Worm (Caenorhabditis elegans): ENCODE results near the gene T05H10.1.

The T05H10.1 gene

ce11 chrII:8039416-8039815, 3.0 kb upstream of the T05H10.1 start, which contains the start of the genes ubh-4 and algn-6 (continued):
- no peak for TF ChIP-seq daf-16 (GFP tag; optimal IDR thresholded peaks at IDR 0.05)
- TF ChIP-seq daf-16 (tag; optimal IDR thresholded peaks at IDR 0.05), result peak; percentile 38
- TF ChIP-seq unc-62 (GFP tag; optimal IDR thresholded peaks at IDR 0.05 in 1 of 2), result no peak
- TF ChIP-seq unc-62 (tag; optimal IDR thresholded peaks at IDR 0.05), result no peak
- no peak for TF ChIP-seq zfp-2 (tag; optimal IDR thresholded peaks at IDR 0.05)
- TF ChIP-seq ztf-11 (tag; optimal IDR thresholded peaks at IDR 0.05), result no peak
- TF ChIP-seq nhr-25 (tag; optimal IDR thresholded peaks at IDR 0.05; ENCODE audit: borderline replicate concordance, insufficient read depth), result no peak

- TF ChIP-seq ceh-82 (tag; optimal IDR thresholded peaks at IDR 0.05) (no peak), rbr-2 (tag; optimal IDR thresholded peaks at IDR 0.05) (no peak), skn-1 (tag; optimal IDR thresholded peaks at IDR 0.05) (no peak), unc-130 (GFP tag; optimal IDR thresholded peaks at IDR 0.05) (no peak), ctbp-1 (GFP tag; IDR thresholded peaks at IDR 0.05) (no peak), lir-3 (tag; optimal IDR thresholded peaks at IDR 0.05) (no peak), zfp-2 (tag; optimal IDR thresholded peaks at IDR 0.05) (no peak), ztf-7 (tag; optimal IDR thresholded peaks at IDR 0.05) (no peak), hlh-30 (tag; optimal IDR thresholded peaks at IDR 0.05; ENCODE audit: insufficient read depth) (peak; percentile 70), hif-1 (tag; optimal IDR thresholded peaks at IDR 0.05) (no peak), Y75B8A.6 (GFP tag; IDR thresholded peaks at IDR 0.05) (no peak), mxl-2 (GFP tag; conservative IDR thresholded peaks at IDR 0.05) (no peak), lsy-2 (tag; optimal IDR thresholded peaks at IDR 0.05) (peak in 1 of 2 experiments; percentile 74), Y105C5A.15 (GFP tag; IDR thresholded peaks at IDR 0.05) (no peak), tag-97 (GFP tag; IDR thresholded peaks at IDR 0.05) (no peak), dpl-1 (GFP tag; optimal IDR thresholded peaks at IDR 0.05) (peak; percentile 26), fos-1 (tag; optimal IDR thresholded peaks at IDR 0.05) (no peak), T26A8.4 (GFP tag; IDR thresholded peaks at IDR 0.05) (no peak), dmd-8 (GFP tag; IDR thresholded peaks at IDR 0.05) (no peak), zfp-3 (GFP tag; conservative IDR thresholded peaks at IDR 0.05) (no peak), nhr-237 (tag; optimal IDR thresholded peaks at IDR 0.05) (no peak), spr-1 (tag; optimal IDR thresholded peaks at IDR 0.05) (no peak), mxl-3 (GFP tag; optimal IDR thresholded peaks at IDR 0.05) (no peak), nhr-42 (GFP tag; IDR thresholded peaks at IDR 0.05) (no peak), lin-15B (tag; optimal IDR thresholded peaks at IDR 0.05) (no peak), F26F4.8 (GFP tag; conservative IDR thresholded peaks at IDR 0.05) (no peak), egl-27 (tag; optimal IDR thresholded peaks at IDR 0.05) (no peak), lim-7 (GFP tag; IDR thresholded peaks at IDR 0.05) (no peak), daf-16 (GFP tag; optimal IDR thresholded peaks at IDR 0.05) (no peak), daf-16 (tag; optimal IDR thresholded peaks at IDR 0.05) (no peak), snpc-4 (tag; optimal IDR thresholded peaks at IDR 0.05) (no peak), daf-12 (tag; optimal IDR thresholded peaks at IDR 0.05) (no peak), mep-1 (tag; optimal IDR thresholded peaks at IDR 0.05) (no peak), nhr-48 (tag; optimal IDR thresholded peaks at IDR 0.05) (no peak), gei-8 (GFP tag; optimal IDR thresholded peaks at IDR 0.05) (no peak), daf-8 (GFP tag; IDR thresholded peaks at IDR 0.05) (no peak), unc-39 (tag; optimal IDR thresholded peaks at IDR 0.05) (no peak), aly-2 (tag; optimal IDR thresholded peaks at IDR 0.05) (no peak), nhr-11 (tag; optimal IDR thresholded peaks at IDR 0.05) (no peak), php-3 (GFP tag; IDR thresholded peaks at IDR 0.05) (no peak), mes-2 (tag; optimal IDR thresholded peaks at IDR 0.05; ENCODE audit: poor library complexity, severe bottlenecking) (peak; percentile 39), aha-1 (tag) (peak; percentile 50), mdl-1 (tag; optimal IDR thresholded peaks at IDR 0.05) (no peak), pha-4 (GFP tag; IDR thresholded peaks at IDR 0.05) (no peak), pha-4 (tag; optimal IDR thresholded peaks at IDR 0.05) (no peak), Y48G9A.11 (GFP tag; IDR thresholded peaks at IDR 0.05) (0 out of 2 replicates have a peak, but pooled peaks have one; percentile 37), nhr-6 (tag; optimal IDR thresholded peaks at IDR 0.05) (peak; percentile 9)
Measured at ce11 chrII:8041642-8042041, 747 bp upstream of the T05H10.1 start.
